Worm (Caenorhabditis elegans): ENCODE measurements around the gene pqn-32.
"Not testable (repeated sequence)": the region's sequence is repeated elsewhere in the genome, so short reads cannot be mapped to it uniquely, and the experiment has no call there.

The pqn-32 gene

ce11 chrII:13107719-13108118 is at the start of gene pqn-32:
pqn-32 (plus strand) TSS chrII:13108019.
- TF ChIP-seq ztf-23 (GFP tag; IDR thresholded peaks at IDR 0.05), result no peak
- no peak for TF ChIP-seq ref-1 (GFP tag; conservative IDR thresholded peaks at IDR 0.05)
- no peak for TF ChIP-seq cog-1 (tag; optimal IDR thresholded peaks at IDR 0.05)
- TF ChIP-seq ztf-29 (GFP tag; IDR thresholded peaks at IDR 0.05), result no peak
- TF ChIP-seq tab-1 (GFP tag; IDR thresholded peaks at IDR 0.05), result no peak
- no peak for TF ChIP-seq klf-2 (GFP tag; conservative IDR thresholded peaks at IDR 0.05)
- no peak for TF ChIP-seq T22C8.4 (GFP tag; IDR thresholded peaks at IDR 0.05)
- no peak for TF ChIP-seq flt-1 (GFP tag; IDR thresholded peaks at IDR 0.05)
- no peak for TF ChIP-seq med-1 (GFP tag; optimal IDR thresholded peaks at IDR 0.05; ENCODE audit: insufficient read depth)

- TF ChIP-seq ref-1 (GFP tag; conservative IDR thresholded peaks at IDR 0.05), result no peak
- no peak for TF ChIP-seq flt-1 (GFP tag; IDR thresholded peaks at IDR 0.05)
- no peak for TF ChIP-seq med-1 (GFP tag; optimal IDR thresholded peaks at IDR 0.05; ENCODE audit: insufficient read depth)
- no peak for TF ChIP-seq cog-1 (tag; optimal IDR thresholded peaks at IDR 0.05)
- no peak for TF ChIP-seq tab-1 (GFP tag; IDR thresholded peaks at IDR 0.05)
- TF ChIP-seq T22C8.4 (GFP tag; IDR thresholded peaks at IDR 0.05), result no peak
These were observed 48.6 kb upstream of the pqn-32 start for ce11 chrII:13059196-13059595.

- no peak for TF ChIP-seq ref-1 (GFP tag; conservative IDR thresholded peaks at IDR 0.05)
These were observed 42.6 kb upstream of the pqn-32 start for ce11 chrII:13065251-13065650.

- TF ChIP-seq klf-2 (GFP tag; conservative IDR thresholded peaks at IDR 0.05) (no peak), tab-1 (GFP tag; IDR thresholded peaks at IDR 0.05) (0 out of 2 replicates have a peak, but pooled peaks have one; percentile 21)
These were observed 41.0 kb upstream of the pqn-32 start for ce11 chrII:13066777-13067290.

DNA sequence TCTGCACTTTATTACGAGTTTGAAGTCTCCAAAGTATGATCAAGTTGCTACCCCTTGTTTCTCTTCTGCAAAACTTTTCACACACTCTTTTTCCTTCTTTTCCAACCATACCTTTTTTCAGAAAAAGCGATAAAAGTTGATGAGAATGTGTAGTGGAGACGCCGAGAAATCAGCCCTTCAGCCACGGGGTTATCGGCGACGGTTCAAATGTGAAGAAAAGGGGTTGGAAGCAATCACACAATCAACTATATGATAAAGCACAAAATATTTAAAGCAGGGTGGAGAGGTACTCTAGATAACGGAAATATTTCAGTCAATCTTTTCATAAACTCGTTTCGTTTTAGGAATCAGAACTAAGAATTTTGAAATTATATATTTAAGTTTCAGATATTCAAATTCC is 34.7 kb upstream of the pqn-32 start, which contains the start of gene F42G4.5:
Gene F42G4.5, plus strand, starts transcription at position 379 of the 400 bp plus-strand sequence.
- TF ChIP-seq ref-1 (GFP tag; conservative IDR thresholded peaks at IDR 0.05) (no peak), flt-1 (GFP tag; IDR thresholded peaks at IDR 0.05) (no peak), cog-1 (tag; optimal IDR thresholded peaks at IDR 0.05) (no peak), ztf-23 (GFP tag; IDR thresholded peaks at IDR 0.05) (no peak), ztf-29 (GFP tag; IDR thresholded peaks at IDR 0.05) (no peak), klf-2 (GFP tag; conservative IDR thresholded peaks at IDR 0.05) (no peak), T22C8.4 (GFP tag; IDR thresholded peaks at IDR 0.05) (no peak), med-1 (GFP tag; optimal IDR thresholded peaks at IDR 0.05; ENCODE audit: insufficient read depth) (no peak), tab-1 (GFP tag; IDR thresholded peaks at IDR 0.05) (no peak)

ce11 chrII:13073742-13074141 is 34.1 kb upstream of the pqn-32 start:
- TF ChIP-seq flt-1 (GFP tag; IDR thresholded peaks at IDR 0.05), result no peak
- TF ChIP-seq ztf-23 (GFP tag; IDR thresholded peaks at IDR 0.05), result no peak
- TF ChIP-seq klf-2 (GFP tag; conservative IDR thresholded peaks at IDR 0.05), result no peak
- TF ChIP-seq cog-1 (tag; optimal IDR thresholded peaks at IDR 0.05), result no peak
- no peak for TF ChIP-seq ztf-29 (GFP tag; IDR thresholded peaks at IDR 0.05)
- no peak for TF ChIP-seq tab-1 (GFP tag; IDR thresholded peaks at IDR 0.05)
- TF ChIP-seq med-1 (GFP tag; optimal IDR thresholded peaks at IDR 0.05; ENCODE audit: insufficient read depth), result no peak
- no peak for TF ChIP-seq T22C8.4 (GFP tag; IDR thresholded peaks at IDR 0.05)
- no peak for TF ChIP-seq ref-1 (GFP tag; conservative IDR thresholded peaks at IDR 0.05)

DNA sequence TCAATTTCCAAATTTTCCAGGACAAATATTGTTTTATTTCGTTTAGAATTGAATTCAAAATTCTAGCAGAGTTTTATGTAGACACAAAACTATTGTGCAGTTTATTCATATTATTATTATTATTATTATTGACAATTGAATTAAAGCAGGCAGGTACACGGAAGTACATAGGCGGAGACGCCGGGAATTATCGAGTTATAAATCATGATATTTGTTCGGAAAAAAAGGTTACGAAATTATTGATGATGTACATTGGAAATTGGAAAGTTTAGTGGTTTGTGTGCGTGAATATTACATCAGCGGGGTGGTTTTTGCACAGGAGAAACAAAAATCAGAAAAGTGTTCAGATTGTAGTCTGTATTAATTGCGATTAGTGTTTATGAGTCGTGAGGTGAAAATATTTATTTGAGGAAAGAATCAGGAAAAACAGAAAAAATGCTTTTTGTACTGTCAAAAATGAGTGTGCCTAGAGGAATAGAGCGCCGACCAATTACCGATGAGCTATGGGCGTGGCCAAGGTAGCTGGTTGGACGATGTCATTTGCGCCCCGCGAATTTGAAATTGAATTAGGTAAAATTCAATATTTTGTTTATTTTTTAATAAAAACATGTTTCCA is 31.4 kb upstream of the pqn-32 start:
- TF ChIP-seq klf-2 (GFP tag; conservative IDR thresholded peaks at IDR 0.05) (no peak), ref-1 (GFP tag; conservative IDR thresholded peaks at IDR 0.05) (no peak), tab-1 (GFP tag; IDR thresholded peaks at IDR 0.05) (no peak), ztf-23 (GFP tag; IDR thresholded peaks at IDR 0.05) (no peak)

DNA sequence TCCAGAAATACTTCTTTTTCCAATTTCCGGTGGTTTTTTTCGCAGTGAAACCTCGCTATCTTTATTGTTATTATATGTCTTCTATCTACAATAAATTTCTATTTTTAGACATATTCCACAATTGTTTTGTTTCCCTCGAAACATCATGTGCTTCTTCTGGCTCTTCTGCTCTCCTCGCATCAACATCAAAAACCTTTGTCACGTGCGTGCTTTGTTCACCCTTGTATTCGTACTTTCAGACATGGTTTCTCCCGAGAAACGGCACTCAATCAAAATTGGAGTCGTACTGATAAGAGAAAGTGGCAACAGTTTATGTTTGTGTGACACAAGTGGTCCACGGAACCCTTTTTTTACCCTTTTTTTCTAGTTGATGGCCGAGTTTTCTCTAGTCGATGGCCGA is 30.1 kb upstream of the pqn-32 start:
- no peak for TF ChIP-seq ztf-23 (GFP tag; IDR thresholded peaks at IDR 0.05)
- no peak for TF ChIP-seq ref-1 (GFP tag; conservative IDR thresholded peaks at IDR 0.05)
- TF ChIP-seq klf-2 (GFP tag; conservative IDR thresholded peaks at IDR 0.05), result no peak
- TF ChIP-seq flt-1 (GFP tag; IDR thresholded peaks at IDR 0.05), result no peak
- no peak for TF ChIP-seq tab-1 (GFP tag; IDR thresholded peaks at IDR 0.05)
- no peak for TF ChIP-seq ztf-29 (GFP tag; IDR thresholded peaks at IDR 0.05)
- TF ChIP-seq cog-1 (tag; optimal IDR thresholded peaks at IDR 0.05), result no peak
- no peak for TF ChIP-seq med-1 (GFP tag; optimal IDR thresholded peaks at IDR 0.05; ENCODE audit: insufficient read depth)
- TF ChIP-seq T22C8.4 (GFP tag; IDR thresholded peaks at IDR 0.05), result no peak

DNA sequence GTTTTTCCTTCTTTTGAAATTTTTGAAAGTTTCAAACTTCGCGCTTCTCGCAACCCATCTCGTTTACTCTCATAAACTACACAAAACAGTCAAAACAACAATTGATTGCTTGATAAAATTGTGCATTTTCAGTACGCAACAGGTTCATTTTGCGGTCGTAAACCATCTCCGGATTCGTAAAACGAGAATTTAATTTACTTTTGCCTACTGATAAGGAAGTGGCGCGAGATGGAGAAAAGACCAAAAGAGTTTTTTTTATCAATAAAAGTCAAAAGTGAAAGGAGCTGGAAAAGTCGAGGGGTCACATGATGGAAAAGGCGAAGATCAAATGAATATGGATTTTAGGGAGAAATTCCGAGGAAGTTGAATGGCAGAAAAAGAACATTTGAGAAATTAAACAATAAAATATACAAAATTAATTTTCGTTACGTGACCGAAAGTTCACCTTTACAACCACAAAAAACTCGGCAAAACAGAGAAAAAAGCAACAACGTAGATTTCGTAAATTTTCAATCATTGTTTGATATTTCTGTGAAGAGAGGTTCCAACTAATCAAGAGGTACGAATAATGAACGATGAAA is 28.9 kb upstream of the pqn-32 start, which contains the start of gene F42G4.6:
Gene F42G4.6, plus strand, starts transcription at position 531 of the 581 bp plus-strand sequence.
- TF ChIP-seq ztf-29 (GFP tag; IDR thresholded peaks at IDR 0.05), result no peak
- TF ChIP-seq T22C8.4 (GFP tag; IDR thresholded peaks at IDR 0.05), result no peak
- no peak for TF ChIP-seq cog-1 (tag; optimal IDR thresholded peaks at IDR 0.05)
- no peak for TF ChIP-seq med-1 (GFP tag; optimal IDR thresholded peaks at IDR 0.05; ENCODE audit: insufficient read depth)
- no peak for TF ChIP-seq ztf-23 (GFP tag; IDR thresholded peaks at IDR 0.05)
- no peak for TF ChIP-seq tab-1 (GFP tag; IDR thresholded peaks at IDR 0.05)
- no peak for TF ChIP-seq flt-1 (GFP tag; IDR thresholded peaks at IDR 0.05)
- TF ChIP-seq ref-1 (GFP tag; conservative IDR thresholded peaks at IDR 0.05), result no peak
- no peak for TF ChIP-seq klf-2 (GFP tag; conservative IDR thresholded peaks at IDR 0.05)

- not testable (repeated sequence) for TF ChIP-seq T22C8.4 (GFP tag; IDR thresholded peaks at IDR 0.05); ref-1 (GFP tag; conservative IDR thresholded peaks at IDR 0.05); klf-2 (GFP tag; conservative IDR thresholded peaks at IDR 0.05)
These were observed 27.2 kb upstream of the pqn-32 start, which contains the start of gene Y81G3A.2 for ce11 chrII:13080607-13081006. Y81G3A.2 (plus strand) TSS chrII:13080907.
